Fruit fly (Drosophila melanogaster) whole organism, pupa: ENCODE results near the gene CG32365.

Source experiments
- CG12605 ChIP-seq: fragments of 200-800 bp; sonication (Bioruptor generic); IDR thresholded peaks from 2 replicates; pipeline ENCODE4 v1.3.6; 2022; ENCODE audit warnings: missing biosample characterization, missing genetic modification characterization
- CG13204 ChIP-seq: fragments of 200-800 bp; sonication (Bioruptor generic); optimal IDR thresholded peaks from 2 replicates; lab custom pipeline; 2018; ENCODE audit warnings: missing biosample characterization, mild to moderate bottlenecking, missing genetic modification characterization, moderate library complexity
- CG15710 ChIP-seq: fragments of 200-800 bp; sonication (Bioruptor generic); optimal IDR thresholded peaks from 2 replicates; lab custom pipeline; 2018; ENCODE audit warnings: missing biosample characterization, mild to moderate bottlenecking, missing genetic modification characterization, moderate library complexity
- CG17806 ChIP-seq: fragments of 200-800 bp; sonication (Bioruptor generic); optimal IDR thresholded peaks from 2 replicates; lab custom pipeline; 2018; ENCODE audit warnings: missing biosample characterization, mild to moderate bottlenecking, missing genetic modification characterization, moderate library complexity
- CG32121 ChIP-seq: fragments of 200-800 bp; sonication (Bioruptor generic); IDR thresholded peaks from 2 replicates; pipeline ENCODE4 v1.3.6; 2022; ENCODE audit warnings: missing biosample characterization, missing genetic modification characterization
- CG34367 ChIP-seq: fragments of 200-800 bp; sonication (Bioruptor generic); optimal IDR thresholded peaks from 2 replicates; lab custom pipeline; 2018; ENCODE audit warnings: missing biosample characterization, mild to moderate bottlenecking, missing genetic modification characterization
- EcR ChIP-seq: fragments of 200-800 bp; sonication (Bioruptor generic); optimal IDR thresholded peaks from 3 replicates; lab custom pipeline; 2019; ENCODE audit warnings: missing biosample characterization, missing genetic modification characterization, mild to moderate bottlenecking, moderate library complexity, missing genetic modification reagents
- Ets98B ChIP-seq: fragments of 200-800 bp; sonication (Bioruptor generic); IDR thresholded peaks from 2 replicates; pipeline ENCODE4 v1.3.6; 2022; ENCODE audit warnings: missing biosample characterization, missing genetic modification characterization
- Pif1A ChIP-seq: fragments of 200-800 bp; sonication (Bioruptor generic); optimal IDR thresholded peaks from 3 replicates; lab custom pipeline; 2016; ENCODE audit warnings: missing biosample characterization, missing genetic modification characterization
- Pif1B ChIP-seq: fragments of 200-800 bp; sonication (Bioruptor generic); optimal IDR thresholded peaks from 3 replicates; lab custom pipeline; 2016; ENCODE audit warnings: missing biosample characterization, missing genetic modification characterization
- Snoo ChIP-seq: fragments of 200-800 bp; sonication (Bioruptor generic); optimal IDR thresholded peaks from 3 replicates; lab custom pipeline; 2017; ENCODE audit warnings: missing biosample characterization, mild to moderate bottlenecking, missing genetic modification characterization, inconsistent platforms
- fd96Ca ChIP-seq: fragments of 200-800 bp; sonication (Bioruptor generic); IDR thresholded peaks from 3 replicates; pipeline ENCODE4 v1.3.6; 2022; ENCODE audit warnings: missing biosample characterization, missing genetic modification characterization
- gl ChIP-seq: fragments of 200-800 bp; sonication (Bioruptor generic); optimal IDR thresholded peaks from 2 replicates; lab custom pipeline; 2018; ENCODE audit warnings: missing biosample characterization, mild to moderate bottlenecking, missing genetic modification characterization

DNA sequence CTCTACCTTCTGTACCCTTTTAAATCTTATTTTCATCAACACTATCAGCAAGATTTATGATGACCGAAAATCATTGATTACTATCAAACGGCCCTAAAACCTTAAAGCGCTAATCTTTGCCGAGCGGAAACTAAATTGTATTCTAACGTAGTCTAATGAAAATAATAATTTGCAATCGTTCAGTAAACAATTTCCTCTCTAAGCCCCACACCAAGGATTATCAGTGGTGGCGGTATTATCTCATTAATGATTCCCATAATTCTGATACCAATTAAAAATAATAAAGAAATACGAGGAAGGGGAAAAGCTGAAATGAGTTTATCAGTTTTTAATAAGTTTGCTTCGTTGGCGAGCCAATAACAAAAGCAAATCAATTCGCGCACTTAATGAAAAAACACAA lies 75.1 kb downstream of the CG32365 start:
- TF ChIP-seq CG13204 (GFP tag; lab: Kevin White, UChicago) (no peak), CG32121 (GFP tag; lab: Robert Waterston, UW) (no peak), fd96Ca (GFP tag; lab: Robert Waterston, UW) (no peak), gl (tag; lab: Kevin White, UChicago) (no peak), Snoo (no peak), CG15710 (tag; lab: Kevin White, UChicago) (no peak), CG34367 (tag; lab: Kevin White, UChicago) (no peak), CG12605 (no peak), CG17806 (tag; lab: Kevin White, UChicago) (no peak), Pif1A (GFP tag; lab: Kevin White, UChicago) (no peak), EcR (no peak), Ets98B (GFP tag; lab: Robert Waterston, UW) (no peak), Pif1B (GFP tag; lab: Kevin White, UChicago) (no peak)
